Worm (Caenorhabditis elegans) whole organism, L4 larva: ENCODE results near the gene nspg-10.

Experiments
- D1046.2 ChIP-seq: fragments of 200-800 bp; sonication (Bioruptor generic); IDR thresholded peaks from 2 replicates; pipeline ENCODE4 v1.3.6; 2022; ENCODE audit warnings: missing genetic modification characterization, missing compliant biosample characterization
- T20F7.1 ChIP-seq: fragments of 200-800 bp; sonication (Bioruptor generic); optimal IDR thresholded peaks from 2 replicates; lab custom pipeline; 2018; ENCODE audit warnings: mild to moderate bottlenecking, missing genetic modification characterization, missing compliant biosample characterization
- T26A8.4 ChIP-seq: fragments of 200-800 bp; sonication (Bioruptor generic); IDR thresholded peaks from 2 replicates; pipeline ENCODE4 v1.3.6; 2022; ENCODE audit warnings: missing genetic modification characterization, missing compliant biosample characterization
- Y48G9A.11 ChIP-seq: fragments of 200-800 bp; sonication (Bioruptor generic); IDR thresholded peaks from 2 replicates; pipeline ENCODE4 v1.3.6; 2022; ENCODE audit warnings: missing genetic modification reagents, missing genetic modification characterization, missing compliant biosample characterization
- aha-1 ChIP-seq: fragments of 150-350 bp; peaks from one replicate; lab custom pipeline; 2014; ENCODE audit warnings: missing biosample characterization, missing genetic modification characterization
- ama-1 ChIP-seq: fragments of 150-350 bp; optimal IDR thresholded peaks from 2 replicates; lab custom pipeline; 2014; ENCODE audit warnings: inconsistent platforms, mixed read lengths
- attf-4 ChIP-seq: sonication (generic microtip); optimal IDR thresholded peaks from 3 replicates; lab custom pipeline; 2017; ENCODE audit warnings: missing biosample characterization, missing genetic modification characterization
- ceh-28 ChIP-seq: fragments of 150-350 bp; optimal IDR thresholded peaks from 2 replicates; lab custom pipeline; 2014; ENCODE audit warnings: missing biosample characterization, missing genetic modification reagents, missing genetic modification characterization
- ceh-44 ChIP-seq: fragments of 200-800 bp; sonication (Bioruptor generic); IDR thresholded peaks from 2 replicates; pipeline ENCODE4 v1.3.6; 2022; ENCODE audit warnings: missing genetic modification reagents, missing genetic modification characterization, missing compliant biosample characterization
- ceh-62 ChIP-seq: sonication (generic microtip); optimal IDR thresholded peaks from 2 replicates; lab custom pipeline; 2017; ENCODE audit warnings: missing biosample characterization, missing genetic modification characterization
- ctbp-1 ChIP-seq: fragments of 200-800 bp; sonication (Bioruptor generic); IDR thresholded peaks from 2 replicates; pipeline ENCODE4 v1.3.6; 2022; ENCODE audit warnings: missing genetic modification reagents, missing genetic modification characterization, missing compliant biosample characterization
- daf-19 ChIP-seq: fragments of 200-800 bp; sonication (Bioruptor generic); conservative IDR thresholded peaks from 2 replicates; pipeline ENCODE4 v1.3.6; 2022; ENCODE audit warnings: missing genetic modification characterization, missing compliant biosample characterization
- dmd-9 ChIP-seq: fragments of 200-800 bp; sonication (Bioruptor generic); IDR thresholded peaks from 2 replicates; pipeline ENCODE4 v1.3.6; 2022; ENCODE audit warnings: missing genetic modification reagents, missing genetic modification characterization, missing compliant biosample characterization
- duxl-1 ChIP-seq: sonication (generic microtip); optimal IDR thresholded peaks from 2 replicates; lab custom pipeline; 2016; ENCODE audit warnings: mild to moderate bottlenecking, missing genetic modification characterization, moderate library complexity, missing compliant biosample characterization; ENCODE audit not compliant: poor library complexity
- dve-1 ChIP-seq: sonication (generic microtip); optimal IDR thresholded peaks from 2 replicates; lab custom pipeline; 2017; ENCODE audit warnings: antibody characterized with exemption, mild to moderate bottlenecking, missing genetic modification characterization, missing compliant biosample characterization; ENCODE audit not compliant: insufficient read depth
- fkh-10 ChIP-seq: fragments of 150-350 bp; optimal IDR thresholded peaks from 2 replicates; lab custom pipeline; 2014; ENCODE audit warnings: missing biosample characterization, missing genetic modification reagents, missing genetic modification characterization
- gei-8 ChIP-seq: fragments of 200-800 bp; sonication (Bioruptor generic); optimal IDR thresholded peaks from 2 replicates; lab custom pipeline; 2018; ENCODE audit warnings: mild to moderate bottlenecking, missing genetic modification characterization, missing compliant biosample characterization
- hif-1 ChIP-seq, 2 experiments: sonication (generic microtip); optimal IDR thresholded peaks; 2 replicates each; lab custom pipeline; 2016 to 2017; ENCODE audit warnings: missing compliant biosample characterization in 2 of 2, missing genetic modification characterization in 2 of 2, missing genetic modification reagents in 2 of 2, missing genotype in 2 of 2, mild to moderate bottlenecking in 1 of 2
- hmg-1.1 ChIP-seq: fragments of 200-800 bp; sonication (Bioruptor generic); IDR thresholded peaks from 2 replicates; pipeline ENCODE4 v1.3.6; 2022; ENCODE audit warnings: missing genetic modification reagents, missing genetic modification characterization, missing compliant biosample characterization
- lim-7 ChIP-seq: fragments of 200-800 bp; sonication (Bioruptor generic); IDR thresholded peaks from 2 replicates; pipeline ENCODE4 v1.3.6; 2022; ENCODE audit warnings: missing genetic modification characterization, missing compliant biosample characterization
- lin-1 ChIP-seq: fragments of 200-800 bp; sonication (Bioruptor generic); IDR thresholded peaks from 2 replicates; pipeline ENCODE4 v1.3.6; 2022; ENCODE audit warnings: missing genetic modification reagents, missing genetic modification characterization, missing compliant biosample characterization
- nhr-10 ChIP-seq: fragments of 150-350 bp; optimal IDR thresholded peaks from 2 replicates; lab custom pipeline; 2014; ENCODE audit warnings: missing biosample characterization, missing genetic modification characterization
- nhr-102 ChIP-seq: sonication (generic microtip); optimal IDR thresholded peaks from 2 replicates; lab custom pipeline; 2016; ENCODE audit warnings: mild to moderate bottlenecking, missing genetic modification characterization, moderate library complexity, missing compliant biosample characterization
- nhr-11 ChIP-seq: fragments of 150-350 bp; optimal IDR thresholded peaks from 2 replicates; lab custom pipeline; 2014; ENCODE audit warnings: missing biosample characterization, missing genetic modification characterization
- nhr-25 ChIP-seq: sonication (generic microtip); optimal IDR thresholded peaks from 2 replicates; lab custom pipeline; 2017; ENCODE audit warnings: missing genetic modification characterization, mild to moderate bottlenecking, missing compliant biosample characterization, antibody characterized with exemption, moderate library complexity, borderline replicate concordance; ENCODE audit not compliant: insufficient read depth
- nhr-76 ChIP-seq: fragments of 150-350 bp; optimal IDR thresholded peaks from 2 replicates; lab custom pipeline; 2014; ENCODE audit warnings: missing biosample characterization, missing genetic modification characterization
- nhr-77 ChIP-seq: fragments of 150-350 bp; optimal IDR thresholded peaks from 2 replicates; lab custom pipeline; 2014; ENCODE audit warnings: missing biosample characterization, missing genetic modification characterization
- pha-4 ChIP-seq, 2 experiments: fragments of 150-350 bp in 1 of 2; fragments of 200-800 bp in 1 of 2; sonication (Bioruptor generic) in 1 of 2; IDR thresholded peaks in 1 of 2; optimal IDR thresholded peaks in 1 of 2; 2 replicates each; pipeline versions ENCODE4 v1.3.6 to Lab custom; 2014 to 2022; ENCODE audit warnings: missing genetic modification characterization in 2 of 2, missing genetic modification reagents in 2 of 2, missing biosample characterization in 1 of 2, missing compliant biosample characterization in 1 of 2
- saeg-2 ChIP-seq: fragments of 200-800 bp; sonication (Bioruptor generic); IDR thresholded peaks from 2 replicates; pipeline ENCODE4 v1.3.6; 2022; ENCODE audit warnings: missing genetic modification reagents, missing genetic modification characterization, missing compliant biosample characterization
- set-16 ChIP-seq: fragments of 200-800 bp; sonication (Bioruptor generic); IDR thresholded peaks from 2 replicates; pipeline ENCODE4 v1.3.6; 2022; ENCODE audit warnings: missing genetic modification reagents, missing genetic modification characterization, missing compliant biosample characterization
- unc-62 ChIP-seq, 3 experiments: fragments of 150-350 bp in 1 of 3; sonication (generic microtip); optimal IDR thresholded peaks in 2 of 3; peaks in 1 of 3; 1 replicate in 1 of 3; 2 replicates in 2 of 3; lab custom pipeline; 2014 to 2017; ENCODE audit warnings: missing biosample characterization in 3 of 3, missing genetic modification characterization in 3 of 3, missing genetic modification reagents in 3 of 3, missing genotype in 1 of 3
- zfp-2 ChIP-seq: sonication (generic microtip); optimal IDR thresholded peaks from 2 replicates; lab custom pipeline; 2016; ENCODE audit warnings: mild to moderate bottlenecking, missing genetic modification characterization, missing compliant biosample characterization
- ztf-11 ChIP-seq: fragments of 150-350 bp; optimal IDR thresholded peaks from 2 replicates; lab custom pipeline; 2014; ENCODE audit warnings: missing biosample characterization, missing genetic modification characterization
- ztf-7 ChIP-seq: fragments of 150-350 bp; optimal IDR thresholded peaks from 2 replicates; lab custom pipeline; 2014; ENCODE audit warnings: missing biosample characterization, missing genetic modification characterization

Gene nspg-10

ce11 chrIV:4611740-4612139 is 6.2 kb downstream of the nspg-10 start:
- TF ChIP-seq dve-1 (tag; lab: Kevin White, UChicago) (no peak), ctbp-1 (no peak), Y48G9A.11 (GFP tag; lab: Robert Waterston, UW) (no peak), lim-7 (GFP tag; lab: Robert Waterston, UW) (0 out of 2 replicates have a peak, but pooled peaks have one; percentile 27), aha-1 (peak; percentile 38)

- TF ChIP-seq pha-4 (GFP tag; IDR thresholded peaks at IDR 0.05; lab: Robert Waterston, UW) (no peak), pha-4 (tag; optimal IDR thresholded peaks at IDR 0.05; lab: Kevin White, UChicago) (no peak), nhr-102 (tag; lab: Kevin White, UChicago) (no peak), saeg-2 (peak; percentile 35; the same call in 1 of the 2 replicates), unc-62 (GFP tag; optimal IDR thresholded peaks at IDR 0.05 in 1 of 2; lab: Kevin White, UChicago) (peak in 1 of 2 experiments; percentile 77), unc-62 (tag; optimal IDR thresholded peaks at IDR 0.05; lab: Kevin White, UChicago) (no peak), aha-1 (peak; percentile 88), ceh-62 (no peak)
Observed at ce11 chrIV:4612597-4612996, 7.0 kb downstream of the nspg-10 start.

DNA sequence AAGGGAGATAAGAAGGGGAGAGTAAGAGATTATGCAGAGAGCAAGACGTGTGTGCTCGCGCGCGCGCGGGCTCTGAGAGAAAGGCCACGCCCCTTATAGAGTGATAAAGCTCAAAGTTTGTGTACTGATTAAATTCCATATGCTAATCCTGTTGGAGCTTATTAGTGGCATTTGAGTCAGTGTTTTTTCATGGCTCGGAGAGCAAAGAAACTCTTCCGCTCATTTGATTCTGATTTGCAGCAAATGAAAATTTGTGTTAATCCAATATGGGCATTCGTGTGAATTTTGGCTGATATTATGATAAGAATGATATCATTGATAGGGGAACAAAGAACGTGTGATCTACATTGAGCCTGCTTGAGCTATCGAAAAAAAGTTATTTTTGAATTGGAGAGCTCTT is 7.9 kb downstream of the nspg-10 start:
- TF ChIP-seq nhr-77 (tag; lab: Kevin White, UChicago): no peak
- TF ChIP-seq ceh-44 (GFP tag; lab: Robert Waterston, UW): no peak
- no peak for TF ChIP-seq nhr-25 (tag; lab: Kevin White, UChicago)
- no peak for TF ChIP-seq nhr-76
- TF ChIP-seq daf-19: no peak
- no peak for TF ChIP-seq attf-4 (tag; lab: Kevin White, UChicago)
- 0 out of 2 replicates have a peak, but pooled peaks have one; percentile 37 for TF ChIP-seq dmd-9 (GFP tag; lab: Robert Waterston, UW)
- TF ChIP-seq gei-8: no peak
- no peak for TF ChIP-seq lim-7 (GFP tag; lab: Robert Waterston, UW)
- TF ChIP-seq aha-1: peak; percentile 44
- TF ChIP-seq D1046.2 (GFP tag; lab: Robert Waterston, UW): no peak
- TF ChIP-seq lin-1 (GFP tag; lab: Robert Waterston, UW): no peak
- TF ChIP-seq ceh-28 (tag; lab: Kevin White, UChicago): no peak
- peak; percentile 25 for TF ChIP-seq nhr-11 (tag; lab: Kevin White, UChicago)
- TF ChIP-seq ama-1: no peak

- TF ChIP-seq hif-1 (tag; optimal IDR thresholded peaks at IDR 0.05; lab: Kevin White, UChicago) (no peak), ztf-11 (no peak), nhr-11 (tag; lab: Kevin White, UChicago) (no peak), T20F7.1 (GFP tag; lab: Kevin White, UChicago) (no peak), zfp-2 (no peak), duxl-1 (tag; lab: Kevin White, UChicago) (no peak), hmg-1.1 (GFP tag; lab: Robert Waterston, UW) (no peak), nhr-76 (no peak), fkh-10 (GFP tag; lab: Kevin White, UChicago) (no peak), nhr-10 (no peak), set-16 (GFP tag; lab: Robert Waterston, UW) (peak; percentile 88), aha-1 (peak; percentile 16), ztf-7 (tag; lab: Kevin White, UChicago) (no peak), saeg-2 (no peak), T26A8.4 (GFP tag; lab: Robert Waterston, UW) (no peak)
Observed at ce11 chrIV:4623852-4624251, 18.3 kb downstream of the nspg-10 start.
